Worm (Caenorhabditis elegans): ENCODE measurements around the gene oac-23.

The oac-23 gene

DNA sequence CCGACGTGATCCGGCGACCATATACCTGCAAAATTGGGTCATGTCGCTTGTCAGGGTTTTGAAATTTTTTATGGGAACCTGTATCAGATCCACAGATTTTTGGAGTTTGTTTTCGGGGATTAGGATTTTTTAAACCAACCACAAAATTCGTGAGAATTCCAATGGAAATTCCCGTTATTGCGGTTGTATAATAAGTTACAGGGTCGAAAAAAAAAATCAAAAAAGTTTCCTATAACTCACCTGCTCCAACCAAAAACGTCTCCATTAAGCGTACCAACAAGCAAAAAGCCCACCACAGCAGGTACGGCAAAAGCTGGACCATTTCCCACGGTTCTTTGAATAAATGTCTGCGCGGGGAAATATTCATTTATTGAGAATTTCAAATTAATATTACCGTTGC, 18.3 kb upstream of the oac-23 start:
- no peak for TF ChIP-seq ZK546.5 (tag; optimal IDR thresholded peaks at IDR 0.05)
- no peak for TF ChIP-seq sea-2 (GFP tag; optimal IDR thresholded peaks at IDR 0.05)
- no peak for TF ChIP-seq ama-1 (optimal IDR thresholded peaks at IDR 0.05)
- no peak for TF ChIP-seq unc-39 (tag; optimal IDR thresholded peaks at IDR 0.05)
- no peak for TF ChIP-seq pqm-1 (tag; optimal IDR thresholded peaks at IDR 0.05)
- TF ChIP-seq tbx-2 (tag; optimal IDR thresholded peaks at IDR 0.05) = no peak
- TF ChIP-seq elt-2 (tag; optimal IDR thresholded peaks at IDR 0.05) = no peak
- no peak for TF ChIP-seq nhr-11 (tag; optimal IDR thresholded peaks at IDR 0.05)
- no peak for TF ChIP-seq ztf-11 (tag; optimal IDR thresholded peaks at IDR 0.05)
- no peak for TF ChIP-seq nhr-12 (tag; optimal IDR thresholded peaks at IDR 0.05)

- no peak for TF ChIP-seq mml-1 (tag; optimal IDR thresholded peaks at IDR 0.05)
- peak; percentile 30 for TF ChIP-seq nhr-67 (tag; optimal IDR thresholded peaks at IDR 0.05)
Observed at ce11 chrIV:3864944-3865343, 16.3 kb upstream of the oac-23 start, which contains the start of gene aat-8. Gene aat-8 (minus strand): TSS chrIV:3865044.

ce11 chrIV:3866018-3866417, 15.2 kb upstream of the oac-23 start:
- peak; percentile 46 for TF ChIP-seq nhr-23 (tag; optimal IDR thresholded peaks at IDR 0.05)
- no peak for TF ChIP-seq skn-1 (tag; optimal IDR thresholded peaks at IDR 0.05)
- TF ChIP-seq nhr-12 (tag; optimal IDR thresholded peaks at IDR 0.05) = no peak
- TF ChIP-seq nhr-25 (tag; optimal IDR thresholded peaks at IDR 0.05) = peak; percentile 55
- TF ChIP-seq zag-1 (tag; optimal IDR thresholded peaks at IDR 0.05) = no peak
- peak; percentile 30 for TF ChIP-seq pqm-1 (tag; optimal IDR thresholded peaks at IDR 0.05)
- TF ChIP-seq nhr-77 (tag; optimal IDR thresholded peaks at IDR 0.05) = no peak
- TF ChIP-seq elt-2 (tag; optimal IDR thresholded peaks at IDR 0.05) = peak; percentile 38

DNA sequence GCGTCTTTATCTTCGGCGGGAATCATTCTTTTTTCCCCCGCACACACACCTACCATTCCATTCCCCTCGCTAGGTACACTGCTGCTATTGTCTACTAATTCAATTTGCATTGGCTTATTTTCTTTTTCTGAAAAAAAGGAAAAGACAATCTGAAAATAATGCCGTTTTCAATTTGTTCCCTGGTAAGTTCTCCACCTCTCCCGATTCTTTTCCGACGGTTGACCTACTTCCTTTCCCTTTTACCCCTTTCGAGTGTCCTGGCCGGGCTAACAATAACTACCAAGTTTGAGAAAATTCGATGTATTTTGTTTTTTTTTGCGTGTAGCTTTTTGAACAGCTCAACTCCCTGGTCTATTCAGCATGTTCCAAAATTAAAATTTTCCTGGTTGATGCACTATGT, 14.0 kb upstream of the oac-23 start, which contains the start of gene F37C4.4:
Gene F37C4.4, plus strand, starts transcription at position 58 of the 400 bp plus-strand sequence.
- TF ChIP-seq pha-4 (tag; optimal IDR thresholded peaks at IDR 0.05) (no peak), R02D3.7 (tag; optimal IDR thresholded peaks at IDR 0.05) (no peak), mdl-1 (tag; optimal IDR thresholded peaks at IDR 0.05) (no peak), lin-39 (tag; optimal IDR thresholded peaks at IDR 0.05) (no peak), nhr-77 (tag; optimal IDR thresholded peaks at IDR 0.05) (no peak), ZK546.5 (tag; optimal IDR thresholded peaks at IDR 0.05) (no peak), unc-62 (GFP tag; optimal IDR thresholded peaks at IDR 0.05) (no peak), skn-1 (tag; optimal IDR thresholded peaks at IDR 0.05) (no peak), daf-12 (tag; optimal IDR thresholded peaks at IDR 0.05) (no peak), jun-1 (tag; optimal IDR thresholded peaks at IDR 0.05) (no peak), nhr-12 (tag; optimal IDR thresholded peaks at IDR 0.05) (no peak), nfya-1 (tag; optimal IDR thresholded peaks at IDR 0.05; ENCODE audit: insufficient read depth) (no peak), nhr-23 (tag; optimal IDR thresholded peaks at IDR 0.05) (no peak), elt-3 (tag; optimal IDR thresholded peaks at IDR 0.05) (no peak), snpc-4 (tag; optimal IDR thresholded peaks at IDR 0.05) (no peak)

DNA sequence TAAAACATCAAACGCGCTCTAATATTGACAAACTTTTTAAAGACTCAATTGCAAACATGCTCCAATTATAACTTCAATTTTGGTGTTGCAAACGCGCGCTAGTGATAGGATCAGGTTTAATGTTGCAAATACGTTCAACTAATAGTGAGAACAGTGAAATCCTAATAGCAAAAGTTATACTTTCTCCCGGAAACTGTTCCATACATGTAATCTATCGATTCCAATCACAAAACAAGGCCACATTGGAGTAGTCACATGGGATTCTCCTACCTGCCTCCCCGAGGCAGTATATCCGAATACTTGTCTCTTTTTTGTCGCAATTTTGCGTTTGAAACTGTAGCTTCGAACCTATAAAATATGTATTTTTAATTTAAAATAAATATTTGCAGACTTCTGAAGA, 11.4 kb upstream of the oac-23 start:
- TF ChIP-seq zag-1 (tag; optimal IDR thresholded peaks at IDR 0.05) = no peak
- no peak for TF ChIP-seq sea-2 (GFP tag; optimal IDR thresholded peaks at IDR 0.05)
- TF ChIP-seq nhr-43 (tag; optimal IDR thresholded peaks at IDR 0.05; ENCODE audit: poor library complexity, severe bottlenecking) = no peak
- TF ChIP-seq fkh-10 (GFP tag; optimal IDR thresholded peaks at IDR 0.05) = no peak
- no peak for TF ChIP-seq unc-62 (GFP tag; optimal IDR thresholded peaks at IDR 0.05)
- no peak for TF ChIP-seq nhr-76 (tag; optimal IDR thresholded peaks at IDR 0.05)
- no peak for TF ChIP-seq nhr-25 (tag; optimal IDR thresholded peaks at IDR 0.05)
- TF ChIP-seq ztf-11 (tag; optimal IDR thresholded peaks at IDR 0.05) = no peak
- no peak for TF ChIP-seq nhr-11 (tag; optimal IDR thresholded peaks at IDR 0.05)
- no peak for TF ChIP-seq elt-2 (tag; optimal IDR thresholded peaks at IDR 0.05)
- TF ChIP-seq skn-1 (tag; optimal IDR thresholded peaks at IDR 0.05) = no peak
- TF ChIP-seq mdl-1 (tag; optimal IDR thresholded peaks at IDR 0.05) = no peak
- TF ChIP-seq nfya-1 (tag; optimal IDR thresholded peaks at IDR 0.05; ENCODE audit: insufficient read depth) = no peak
- no peak for TF ChIP-seq jun-1 (tag; optimal IDR thresholded peaks at IDR 0.05)
- no peak for TF ChIP-seq hmg-11 (tag; optimal IDR thresholded peaks at IDR 0.05)
- no peak for TF ChIP-seq tbx-2 (tag; optimal IDR thresholded peaks at IDR 0.05)

DNA sequence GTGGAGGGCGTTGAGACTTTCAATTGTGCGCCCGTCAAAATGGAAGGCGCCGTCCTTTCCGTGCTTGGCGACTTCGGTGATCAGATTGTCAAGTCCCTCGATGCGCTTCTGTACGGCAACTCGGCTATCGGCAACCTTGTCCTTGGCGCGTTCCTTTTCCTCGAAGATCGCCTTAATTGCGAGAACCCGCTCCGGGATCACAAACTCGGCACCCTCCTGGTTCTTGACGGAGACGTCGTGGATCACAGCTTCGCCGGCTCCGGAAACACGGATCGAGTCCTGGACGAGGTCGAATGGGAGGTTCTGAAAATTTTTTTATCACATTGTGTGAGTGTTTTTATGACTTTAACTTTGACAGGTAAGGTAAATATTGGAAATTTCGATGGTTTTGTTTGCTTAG, 8.0 kb upstream of the oac-23 start:
- TF ChIP-seq mml-1 (tag; optimal IDR thresholded peaks at IDR 0.05) (no peak), pqm-1 (tag; optimal IDR thresholded peaks at IDR 0.05) (no peak), nhr-25 (tag; optimal IDR thresholded peaks at IDR 0.05) (peak; percentile 9), ztf-4 (tag; optimal IDR thresholded peaks at IDR 0.05) (no peak), nhr-28 (tag; optimal IDR thresholded peaks at IDR 0.05) (no peak), pha-4 (tag; optimal IDR thresholded peaks at IDR 0.05) (peak; percentile 31), fkh-10 (GFP tag; optimal IDR thresholded peaks at IDR 0.05) (no peak)

Measured in whole organism, L3 larva.